Fruit fly (Drosophila melanogaster) Kc167 (cell line): ENCODE results near the gene CG3704.

Source experiments
- Myc ChIP-seq: fragments of >200 bp; optimal IDR thresholded peaks from 2 replicates; lab custom pipeline; 2017; ENCODE audit warnings: missing external identifiers
- Sin3A ChIP-seq: fragments of >200 bp; optimal IDR thresholded peaks from 2 replicates; lab custom pipeline; 2018; ENCODE audit warnings: missing external identifiers
- h ChIP-seq: fragments of >200 bp; optimal IDR thresholded peaks from 3 replicates; lab custom pipeline; 2018; ENCODE audit warnings: missing external identifiers
- insv ChIP-seq: fragments of >200 bp; optimal IDR thresholded peaks from 3 replicates; lab custom pipeline; 2018; ENCODE audit warnings: missing external identifiers
- psq ChIP-seq: fragments of >200 bp; optimal IDR thresholded peaks from 2 replicates; lab custom pipeline; 2017; ENCODE audit warnings: missing external identifiers
- ttk ChIP-seq: sonication (Bioruptor generic); optimal IDR thresholded peaks from 2 replicates; lab custom pipeline; 2017; ENCODE audit warnings: missing external identifiers

CG3704 gene

DNA sequence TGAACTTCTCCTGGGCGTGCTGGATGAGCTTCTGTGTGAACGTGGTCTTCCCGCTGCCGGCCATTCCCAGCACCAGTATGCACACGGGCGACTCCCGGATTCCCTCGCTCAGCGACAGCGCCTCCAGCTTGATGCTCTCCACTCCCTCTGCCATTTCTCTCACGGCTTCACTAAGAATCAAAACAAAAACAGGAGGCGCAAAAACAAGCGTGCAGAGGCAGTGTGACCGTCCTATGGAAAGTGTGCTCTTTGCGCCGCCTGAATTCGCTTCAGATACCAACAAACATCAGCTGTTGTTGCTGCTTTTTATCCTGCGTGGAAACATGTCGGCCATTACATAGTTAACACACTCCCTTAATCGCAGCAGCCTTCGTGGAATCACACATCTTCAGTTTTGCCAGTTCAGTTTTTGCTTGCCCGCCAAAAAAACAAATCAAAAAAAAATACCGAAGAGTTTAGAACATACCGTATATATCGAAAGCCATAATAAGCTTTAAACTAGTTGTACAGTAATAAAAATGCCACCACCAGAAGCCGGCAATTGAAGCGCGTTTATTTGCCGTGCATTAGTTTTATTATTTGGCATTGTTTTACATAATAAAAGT is at the start of gene CG3704, which contains the start of gene mus81:
CG3704 (minus strand) TSS at position 226 of the 605 bp plus-strand sequence.
mus81 (plus strand) TSS at position 496 of the 605 bp plus-strand sequence.
- no peak for TF ChIP-seq ttk (lab: Kevin White, UChicago)
- no peak for TF ChIP-seq Myc (lab: Kevin White, UChicago)
- no peak for TF ChIP-seq Sin3A (lab: Kevin White, UChicago)
- TF ChIP-seq insv = no peak
- TF ChIP-seq psq (lab: Kevin White, UChicago) = no peak
- no peak for TF ChIP-seq h

dm6 chrX:990218-990617 is 49.6 kb upstream of the CG3704 start, which contains the start of gene CG18823:
Gene CG18823, plus strand, starts transcription at chrX:990518.
- no peak for TF ChIP-seq Sin3A (lab: Kevin White, UChicago)
- no peak for TF ChIP-seq Myc (lab: Kevin White, UChicago)
- TF ChIP-seq insv = no peak
- TF ChIP-seq h = no peak
- no peak for TF ChIP-seq ttk (lab: Kevin White, UChicago)
- no peak for TF ChIP-seq psq (lab: Kevin White, UChicago)

dm6 chrX:985911-986310 is 45.3 kb upstream of the CG3704 start:
- TF ChIP-seq insv (no peak), psq (lab: Kevin White, UChicago) (no peak), Sin3A (lab: Kevin White, UChicago) (no peak), Myc (lab: Kevin White, UChicago) (no peak), h (no peak), ttk (lab: Kevin White, UChicago) (no peak)

DNA sequence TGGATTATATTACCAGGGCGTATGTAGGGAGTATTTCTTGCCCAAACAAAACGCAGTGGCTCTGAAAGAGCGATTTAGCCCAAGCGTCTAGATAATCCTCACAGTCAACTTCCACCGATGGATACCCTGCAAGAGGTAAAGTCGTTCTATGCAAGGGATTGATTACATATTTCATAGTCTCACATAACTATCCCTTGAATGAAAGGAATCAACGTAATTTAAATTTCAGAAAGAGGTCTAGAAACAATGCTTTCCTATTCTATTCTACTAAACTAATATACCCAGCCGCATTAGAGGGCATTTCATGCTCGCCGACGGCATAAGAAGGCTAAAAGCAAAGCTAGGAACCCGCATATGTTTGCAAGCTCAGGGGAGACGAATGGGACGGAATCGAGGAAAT is 26.2 kb upstream of the CG3704 start:
- no peak for TF ChIP-seq psq (lab: Kevin White, UChicago)
- TF ChIP-seq Sin3A (lab: Kevin White, UChicago) = no peak
- TF ChIP-seq Myc (lab: Kevin White, UChicago) = no peak
- TF ChIP-seq h = no peak
- TF ChIP-seq ttk (lab: Kevin White, UChicago) = no peak
- TF ChIP-seq insv = no peak

DNA sequence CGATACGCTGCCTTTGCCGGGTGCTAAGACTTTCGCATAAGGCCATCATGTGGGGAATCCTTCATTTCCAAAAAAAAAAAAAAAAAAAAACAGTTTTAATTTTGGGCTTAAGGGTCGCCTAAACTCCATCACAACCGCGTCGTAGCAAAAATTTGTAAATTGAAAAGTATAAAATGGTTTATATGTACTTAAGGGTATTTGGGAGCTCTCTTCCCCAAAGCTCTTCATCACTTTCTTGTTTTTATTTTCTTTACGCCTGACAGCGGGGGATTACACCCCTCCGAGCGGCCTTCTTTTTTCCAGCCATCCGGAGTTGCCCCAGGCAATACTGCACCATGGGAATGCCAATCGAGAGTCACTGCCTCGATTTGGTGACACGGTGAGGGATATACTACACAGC is 23.4 kb upstream of the CG3704 start:
- TF ChIP-seq ttk (lab: Kevin White, UChicago) = no peak
- no peak for TF ChIP-seq psq (lab: Kevin White, UChicago)
- no peak for TF ChIP-seq insv
- TF ChIP-seq Myc (lab: Kevin White, UChicago) = no peak
- no peak for TF ChIP-seq Sin3A (lab: Kevin White, UChicago)
- TF ChIP-seq h = no peak

- no peak for TF ChIP-seq Sin3A (lab: Kevin White, UChicago)
- TF ChIP-seq ttk (lab: Kevin White, UChicago) = no peak
- TF ChIP-seq insv = no peak
- no peak for TF ChIP-seq psq (lab: Kevin White, UChicago)
- TF ChIP-seq Myc (lab: Kevin White, UChicago) = no peak
- TF ChIP-seq h = no peak
Observed at dm6 chrX:955873-956272, 15.3 kb upstream of the CG3704 start.

- TF ChIP-seq ttk (lab: Kevin White, UChicago) (no peak), h (no peak), insv (no peak)
Observed at dm6 chrX:953807-954206, 13.2 kb upstream of the CG3704 start.

DNA sequence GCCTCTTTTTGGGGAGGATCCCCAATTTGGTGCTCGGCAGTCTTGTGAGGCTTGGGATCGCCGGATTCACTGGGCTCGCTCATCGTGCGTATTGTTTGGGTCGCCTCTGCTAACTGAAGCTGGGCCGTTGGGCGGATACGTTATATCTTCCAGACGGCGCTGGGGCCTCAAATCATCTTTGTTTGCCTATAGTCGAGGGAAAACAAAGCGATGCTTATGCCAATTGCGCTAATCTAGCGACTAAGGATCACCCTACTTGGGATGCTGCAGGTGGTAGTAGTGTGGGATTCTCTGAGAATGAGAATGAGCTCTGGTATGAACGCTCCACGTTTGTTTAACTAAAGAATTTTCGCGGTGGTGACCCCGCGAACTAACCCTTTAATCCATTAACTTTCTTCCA is 11.2 kb upstream of the CG3704 start, which contains the start of gene CG3690:
CG3690 (minus strand) TSS at position 101 of the 400 bp plus-strand sequence.
- TF ChIP-seq Myc (lab: Kevin White, UChicago) = no peak
- no peak for TF ChIP-seq psq (lab: Kevin White, UChicago)
- no peak for TF ChIP-seq insv
- no peak for TF ChIP-seq ttk (lab: Kevin White, UChicago)
- TF ChIP-seq h = no peak
- TF ChIP-seq Sin3A (lab: Kevin White, UChicago) = no peak

DNA sequence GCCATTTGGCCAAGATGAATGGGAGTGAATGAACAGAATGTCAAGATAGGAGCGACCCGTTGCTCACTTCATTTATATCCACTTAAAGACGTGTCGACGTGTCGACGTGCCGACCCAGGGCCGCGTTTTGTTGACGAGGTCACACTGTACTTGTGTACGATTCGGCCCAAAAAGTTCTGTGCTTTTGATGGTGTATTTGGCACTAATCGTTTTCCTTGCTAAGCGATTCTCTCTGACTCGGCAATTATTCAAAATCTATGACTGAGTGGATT is 7.6 kb upstream of the CG3704 start:
- TF ChIP-seq psq (lab: Kevin White, UChicago) (no peak), ttk (lab: Kevin White, UChicago) (no peak), Sin3A (lab: Kevin White, UChicago) (no peak), h (no peak), Myc (lab: Kevin White, UChicago) (no peak), insv (no peak)

dm6 chrX:947450-948284 is 7.1 kb upstream of the CG3704 start, which contains the start of gene CG3699:
Gene CG3699, minus strand, starts transcription at chrX:947500.
- TF ChIP-seq Sin3A (lab: Kevin White, UChicago) (no peak), psq (lab: Kevin White, UChicago) (no peak), insv (no peak), h (no peak), ttk (lab: Kevin White, UChicago) (no peak), Myc (lab: Kevin White, UChicago) (no peak)

- TF ChIP-seq Sin3A (lab: Kevin White, UChicago) (no peak), Myc (lab: Kevin White, UChicago) (no peak), psq (lab: Kevin White, UChicago) (no peak), h (no peak), insv (no peak), ttk (lab: Kevin White, UChicago) (no peak)
Observed at dm6 chrX:946162-946561, 5.6 kb upstream of the CG3704 start.

DNA sequence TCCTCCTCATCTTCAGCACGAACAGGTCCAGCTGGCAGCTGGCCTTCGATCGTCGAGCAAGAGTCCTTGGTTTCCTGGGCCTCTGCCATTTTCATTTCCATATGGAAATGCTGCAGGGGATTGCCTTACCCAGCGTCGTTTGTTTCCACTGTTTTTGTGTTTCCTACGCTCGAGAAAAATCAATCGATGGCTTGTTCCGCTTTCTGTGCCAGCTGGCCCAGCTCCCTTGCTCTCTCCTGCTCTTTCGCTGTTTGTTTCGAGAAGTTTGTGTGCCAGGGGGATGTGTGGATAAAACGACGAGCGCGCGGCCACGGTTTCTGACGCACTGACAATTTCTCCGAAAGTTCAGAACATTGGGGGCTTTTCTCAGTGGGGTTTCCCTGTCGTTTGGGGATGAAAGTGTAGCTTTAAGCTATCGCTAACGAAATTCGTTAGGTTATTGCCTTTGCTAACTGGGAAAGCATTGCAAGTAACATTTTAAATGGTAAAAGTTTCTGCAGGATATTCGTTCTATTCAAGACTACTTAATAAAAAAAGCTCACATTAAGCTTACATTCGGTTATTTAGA is 4.9 kb upstream of the CG3704 start, which contains the start of gene CG3703:
CG3703 (minus strand) TSS at position 328 of the 568 bp plus-strand sequence.
- no peak for TF ChIP-seq insv
- TF ChIP-seq ttk (lab: Kevin White, UChicago) = no peak
- no peak for TF ChIP-seq Myc (lab: Kevin White, UChicago)
- no peak for TF ChIP-seq h
- no peak for TF ChIP-seq psq (lab: Kevin White, UChicago)
